Worm (Caenorhabditis elegans): ENCODE data around the gene C15H9.3.

The C15H9.3 gene

DNA sequence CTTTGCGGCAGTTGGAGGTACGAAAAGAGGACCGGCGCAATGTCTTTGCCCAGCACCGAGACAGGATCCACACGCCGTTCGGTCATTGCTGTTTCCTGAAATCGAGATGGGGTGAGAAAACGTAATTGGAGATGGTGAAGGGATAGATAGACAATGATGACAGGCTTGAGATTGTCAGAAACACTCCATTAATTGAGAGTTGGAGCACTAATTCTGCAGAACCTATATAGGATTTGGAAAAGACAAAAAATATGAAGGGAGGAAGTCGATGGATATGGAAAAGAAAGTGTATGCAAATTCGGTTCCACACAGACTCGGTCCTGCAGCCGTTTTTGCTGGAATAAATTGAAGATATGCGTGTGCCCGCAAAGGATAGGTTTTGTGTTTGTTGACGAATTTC lies 22.6 kb downstream of the C15H9.3 start, which contains the start of gene Y72A10A.1:
Gene Y72A10A.1, minus strand, starts transcription at position 101 of the 400 bp plus-strand sequence.
- TF ChIP-seq sma-9 (GFP tag; optimal IDR thresholded peaks at IDR 0.05) (no peak), sma-9 (tag; optimal IDR thresholded peaks at IDR 0.05) (no peak), nhr-25 (tag; optimal IDR thresholded peaks at IDR 0.05) (no peak), sma-3 (GFP tag; optimal IDR thresholded peaks at IDR 0.05) (no peak), mdl-1 (tag; optimal IDR thresholded peaks at IDR 0.05) (no peak), nhr-12 (tag; optimal IDR thresholded peaks at IDR 0.05) (no peak)

DNA sequence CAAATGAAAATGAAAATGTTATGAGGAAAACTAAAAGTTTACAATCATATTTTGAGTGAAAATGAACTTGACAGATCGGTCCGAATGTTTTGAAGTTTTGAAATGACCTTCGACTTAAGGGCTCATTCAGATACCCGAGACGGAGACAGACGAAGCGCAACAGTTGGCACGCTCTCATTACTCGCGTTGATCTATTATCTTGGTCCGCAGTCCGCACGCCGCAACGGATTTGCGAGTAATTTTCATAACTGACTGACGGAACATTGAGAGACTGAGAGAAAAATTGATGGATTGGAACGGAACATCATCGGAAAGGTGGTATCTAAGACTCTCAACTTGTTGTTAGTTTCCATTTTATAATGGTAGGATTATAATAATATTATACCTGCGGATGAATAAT lies 30.3 kb downstream of the C15H9.3 start:
- TF ChIP-seq ztf-11 (tag; optimal IDR thresholded peaks at IDR 0.05) (no peak), sem-4 (tag; optimal IDR thresholded peaks at IDR 0.05) (peak; percentile 18)

DNA sequence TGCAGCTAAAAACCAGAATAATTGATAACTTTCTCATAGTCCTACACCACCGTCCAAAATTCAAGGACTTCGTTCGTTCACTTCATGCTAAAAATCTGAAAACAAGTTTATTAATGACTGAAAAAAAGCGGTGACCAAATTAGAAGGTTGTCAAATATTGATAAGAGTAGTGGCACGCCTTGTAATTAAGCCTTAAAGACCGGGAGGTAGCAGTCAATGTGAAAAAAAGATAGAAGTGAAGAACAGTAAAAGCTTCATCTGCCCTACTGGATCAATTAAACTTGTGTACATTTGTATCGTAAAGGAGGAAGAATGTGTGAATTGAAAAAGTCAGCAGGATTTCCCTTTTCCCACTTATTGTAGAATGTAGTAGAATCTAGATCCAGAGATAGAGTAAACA lies 34.8 kb downstream of the C15H9.3 start, which contains the start of gene tag-275:
Gene tag-275, minus strand, starts transcription at position 101 of the 400 bp plus-strand sequence.
- TF ChIP-seq nhr-10 (tag; optimal IDR thresholded peaks at IDR 0.05): no peak
- no peak for TF ChIP-seq fos-1 (tag; optimal IDR thresholded peaks at IDR 0.05)
- no peak for TF ChIP-seq lin-11 (tag; optimal IDR thresholded peaks at IDR 0.05)

DNA sequence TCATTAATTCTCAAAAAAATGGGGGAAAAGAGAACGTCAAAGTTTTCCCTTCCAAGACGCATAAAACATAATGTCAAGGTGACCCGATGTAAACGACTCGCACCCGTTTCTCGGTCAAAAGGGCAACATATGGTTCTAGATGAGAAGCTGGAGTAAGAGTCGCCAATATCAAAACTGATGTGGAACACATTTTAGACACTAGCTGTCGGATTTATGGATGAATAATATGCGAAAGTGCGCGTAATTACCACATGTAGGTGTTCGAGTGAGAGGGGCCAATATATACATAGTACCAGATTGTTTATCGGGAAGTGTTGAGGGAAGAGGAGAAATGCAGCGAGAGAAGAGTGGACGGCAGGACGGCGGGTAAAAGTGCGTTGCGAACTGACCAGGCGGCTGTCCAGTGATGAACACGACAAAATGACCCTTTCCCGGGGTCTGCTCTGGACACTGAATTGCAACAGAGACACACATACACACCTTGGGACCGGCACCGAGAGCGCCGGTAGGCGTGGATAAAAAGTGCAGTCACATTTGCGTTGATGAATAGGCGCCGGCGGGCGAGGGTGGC lies 35.4 kb downstream of the C15H9.3 start:
- TF ChIP-seq snpc-4 (tag; optimal IDR thresholded peaks at IDR 0.05): no peak
- TF ChIP-seq elt-3 (tag; optimal IDR thresholded peaks at IDR 0.05): no peak
- no peak for TF ChIP-seq unc-62 (GFP tag; optimal IDR thresholded peaks at IDR 0.05)
- no peak for TF ChIP-seq ztf-11 (tag; optimal IDR thresholded peaks at IDR 0.05)
- no peak for TF ChIP-seq aly-2 (tag; optimal IDR thresholded peaks at IDR 0.05)
- TF ChIP-seq ztf-1 (GFP tag; conservative IDR thresholded peaks at IDR 0.05): no peak
- TF ChIP-seq unc-39 (tag; optimal IDR thresholded peaks at IDR 0.05): no peak
- TF ChIP-seq sma-3 (GFP tag; optimal IDR thresholded peaks at IDR 0.05): no peak
- no peak for TF ChIP-seq nhr-12 (tag; optimal IDR thresholded peaks at IDR 0.05)
- TF ChIP-seq zag-1 (tag; optimal IDR thresholded peaks at IDR 0.05): no peak
- TF ChIP-seq dmd-4 (tag; optimal IDR thresholded peaks at IDR 0.05): no peak

DNA sequence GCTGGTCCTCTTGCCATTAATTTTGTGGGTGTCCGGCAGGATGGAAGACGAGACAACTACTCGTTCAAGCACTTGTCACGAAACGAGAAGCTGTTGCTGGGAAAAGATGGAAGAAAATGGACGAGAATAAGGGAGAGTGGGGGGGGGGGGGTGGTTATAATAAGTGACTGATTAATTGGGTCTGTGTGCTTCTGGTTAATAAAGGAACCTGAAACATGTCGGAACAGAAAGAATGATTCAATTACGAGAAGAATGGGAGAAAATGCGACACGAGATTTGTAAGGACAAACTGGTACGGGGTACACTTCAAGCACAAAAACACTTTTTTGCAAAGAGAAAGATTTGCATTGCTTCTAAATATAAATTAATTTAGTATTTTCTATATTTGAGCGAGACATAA lies 39.8 kb downstream of the C15H9.3 start:
- TF ChIP-seq snpc-4 (tag; optimal IDR thresholded peaks at IDR 0.05) (no peak), lin-39 (tag; optimal IDR thresholded peaks at IDR 0.05) (no peak)

DNA sequence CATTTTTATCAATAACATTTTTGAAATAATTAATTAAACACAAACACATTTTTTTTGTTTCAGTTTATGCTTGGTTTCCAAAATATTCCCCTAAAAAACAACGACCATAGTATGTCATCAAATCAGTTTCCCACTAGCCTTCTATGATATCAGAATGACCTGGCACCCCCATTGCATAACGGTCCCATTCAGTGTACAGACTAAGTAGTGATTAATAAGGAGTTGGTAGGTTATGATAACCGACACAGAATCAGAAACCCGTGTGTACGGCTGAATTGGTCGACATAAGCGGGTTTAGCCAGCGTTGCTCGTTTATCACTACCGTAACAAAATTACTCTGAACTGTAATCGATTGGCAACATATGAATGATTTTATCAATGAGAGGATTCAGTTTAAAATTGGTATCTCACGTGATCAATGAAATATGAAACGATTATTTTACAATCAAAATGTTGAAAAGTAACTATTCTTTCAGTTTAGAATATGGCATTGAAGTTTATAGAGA lies 41.9 kb downstream of the C15H9.3 start:
- TF ChIP-seq F13H6.1 (tag; optimal IDR thresholded peaks at IDR 0.05): no peak
- no peak for TF ChIP-seq lin-13 (GFP tag; optimal IDR thresholded peaks at IDR 0.05)
- no peak for TF ChIP-seq nhr-25 (tag; optimal IDR thresholded peaks at IDR 0.05)
- no peak for TF ChIP-seq nhr-23 (tag; optimal IDR thresholded peaks at IDR 0.05)
- TF ChIP-seq unc-62 (GFP tag; optimal IDR thresholded peaks at IDR 0.05): no peak
- no peak for TF ChIP-seq blmp-1 (tag; optimal IDR thresholded peaks at IDR 0.05; ENCODE audit: insufficient read depth)
- no peak for TF ChIP-seq lsy-2 (tag; optimal IDR thresholded peaks at IDR 0.05)
- no peak for TF ChIP-seq fos-1 (tag; optimal IDR thresholded peaks at IDR 0.05)
- no peak for TF ChIP-seq mdl-1 (tag; optimal IDR thresholded peaks at IDR 0.05)
- TF ChIP-seq sma-9 (GFP tag; optimal IDR thresholded peaks at IDR 0.05): no peak
- no peak for TF ChIP-seq sma-9 (tag; optimal IDR thresholded peaks at IDR 0.05)
- TF ChIP-seq peb-1 (tag; optimal IDR thresholded peaks at IDR 0.05): no peak

DNA sequence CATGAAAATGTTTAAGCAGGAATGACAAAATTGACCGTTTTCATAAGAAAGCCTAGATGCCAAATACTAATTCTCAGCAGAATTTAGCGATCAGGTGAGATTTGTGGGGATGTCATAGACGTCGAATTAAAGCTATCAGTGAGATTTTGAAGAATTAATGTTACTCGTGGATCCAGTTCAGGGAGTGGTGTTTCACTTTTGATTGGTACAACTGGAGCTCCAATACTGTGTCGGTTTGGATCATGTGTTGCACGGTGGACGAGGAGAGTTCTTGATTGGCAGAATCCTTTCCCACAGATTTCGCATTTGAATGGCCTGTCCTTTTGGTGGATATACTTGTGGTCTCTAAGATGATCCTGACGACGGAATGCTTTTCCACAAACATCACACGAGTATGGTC lies 44.0 kb downstream of the C15H9.3 start:
- TF ChIP-seq nhr-23 (tag; optimal IDR thresholded peaks at IDR 0.05) (no peak), nhr-129 (tag; optimal IDR thresholded peaks at IDR 0.05) (no peak), nhr-12 (tag; optimal IDR thresholded peaks at IDR 0.05) (no peak), skn-1 (tag; optimal IDR thresholded peaks at IDR 0.05) (no peak), nhr-25 (tag; optimal IDR thresholded peaks at IDR 0.05) (no peak), sma-9 (GFP tag; optimal IDR thresholded peaks at IDR 0.05) (no peak), sma-9 (tag; optimal IDR thresholded peaks at IDR 0.05) (no peak), unc-55 (GFP tag; optimal IDR thresholded peaks at IDR 0.05) (no peak), fos-1 (tag; optimal IDR thresholded peaks at IDR 0.05) (no peak), peb-1 (tag; optimal IDR thresholded peaks at IDR 0.05) (no peak), nhr-6 (tag; optimal IDR thresholded peaks at IDR 0.05) (no peak), blmp-1 (tag; optimal IDR thresholded peaks at IDR 0.05; ENCODE audit: insufficient read depth) (no peak), mab-5 (tag; optimal IDR thresholded peaks at IDR 0.05) (no peak), ztf-4 (tag; optimal IDR thresholded peaks at IDR 0.05) (no peak), R02D3.7 (tag; optimal IDR thresholded peaks at IDR 0.05) (no peak), ztf-1 (GFP tag; conservative IDR thresholded peaks at IDR 0.05) (no peak), lsy-2 (tag; optimal IDR thresholded peaks at IDR 0.05) (no peak), aly-2 (tag; optimal IDR thresholded peaks at IDR 0.05) (no peak), nhr-10 (tag; optimal IDR thresholded peaks at IDR 0.05) (no peak)

All from whole organism, L2 larva.